Fruit fly (Drosophila melanogaster) Kc167 (cell line): Measurements from ENCODE around the gene CG13716.

ENCODE experiments used
- Sin3A ChIP-seq: fragments of >200 bp; optimal IDR thresholded peaks from 2 replicates; lab custom pipeline; 2018; ENCODE audit warnings: missing external identifiers
- h ChIP-seq: fragments of >200 bp; optimal IDR thresholded peaks from 3 replicates; lab custom pipeline; 2018; ENCODE audit warnings: missing external identifiers
- psq ChIP-seq: fragments of >200 bp; optimal IDR thresholded peaks from 2 replicates; lab custom pipeline; 2017; ENCODE audit warnings: missing external identifiers
- ttk ChIP-seq: sonication (Bioruptor generic); optimal IDR thresholded peaks from 2 replicates; lab custom pipeline; 2017; ENCODE audit warnings: missing external identifiers

- TF ChIP-seq h (lab: Kevin White, UChicago): no peak
- no peak for TF ChIP-seq ttk (lab: Kevin White, UChicago)
- TF ChIP-seq Sin3A (lab: Kevin White, UChicago): no peak
- no peak for TF ChIP-seq psq (lab: Kevin White, UChicago)
These were observed 44.5 kb downstream of the CG13716 start for dm6 chr3L:4590051-4590450.
